Worm (Caenorhabditis elegans) whole organism, midembryonic: ENCODE measurements around the gene mut-15.

Source experiments
- T22C8.4 ChIP-seq: fragments of 200-800 bp; sonication (Bioruptor generic); IDR thresholded peaks from 2 replicates; pipeline ENCODE4 v1.3.6; 2022; ENCODE audit warnings: missing genetic modification characterization, missing compliant biosample characterization
- cog-1 ChIP-seq: sonication (generic microtip); optimal IDR thresholded peaks from 2 replicates; lab custom pipeline; 2016; ENCODE audit warnings: missing genetic modification characterization, missing compliant biosample characterization
- flt-1 ChIP-seq: fragments of 200-800 bp; sonication (Bioruptor generic); IDR thresholded peaks from 2 replicates; pipeline ENCODE4 v1.3.6; 2022; ENCODE audit warnings: missing genetic modification characterization, missing compliant biosample characterization
- med-1 ChIP-seq: sonication (generic microtip); optimal IDR thresholded peaks from 2 replicates; lab custom pipeline; 2017; ENCODE audit warnings: missing genetic modification characterization, mild to moderate bottlenecking, missing compliant biosample characterization, antibody characterized with exemption, missing genetic modification reagents; ENCODE audit not compliant: insufficient read depth
- ref-1 ChIP-seq: fragments of 200-800 bp; sonication (Bioruptor generic); conservative IDR thresholded peaks from 2 replicates; pipeline ENCODE4 v1.3.6; 2022; ENCODE audit warnings: missing genetic modification reagents, missing genetic modification characterization, missing compliant biosample characterization

- TF ChIP-seq T22C8.4: no peak
- TF ChIP-seq cog-1 (tag; lab: Kevin White, UChicago): no peak
- no peak for TF ChIP-seq ref-1 (GFP tag; lab: Robert Waterston, UW)
- no peak for TF ChIP-seq med-1 (GFP tag; lab: Kevin White, UChicago)
- no peak for TF ChIP-seq flt-1 (GFP tag; lab: Robert Waterston, UW)
These were observed 46.7 kb upstream of the mut-15 start, which contains the start of gene F02D8.9 for ce11 chrV:14955676-14956075.
